Fruit fly (Drosophila melanogaster): ENCODE data around the gene CG14961.

dm6 chr3L:3346294-3346693 is 16.4 kb downstream of the CG14961 start:
- TF ChIP-seq ttk (optimal IDR thresholded peaks at IDR 0.05) = no peak
- TF ChIP-seq psq (optimal IDR thresholded peaks at IDR 0.05) = no peak
- TF ChIP-seq Myc (optimal IDR thresholded peaks at IDR 0.05) = no peak
